Worm (Caenorhabditis elegans) whole organism, L1 larva: ENCODE data around the gene C31C9.7.

ENCODE experiments used
- C34B4.2 ChIP-seq: sonication (generic microtip); optimal IDR thresholded peaks from 2 replicates; lab custom pipeline; 2017; ENCODE audit warnings: mild to moderate bottlenecking, missing genetic modification characterization, missing compliant biosample characterization
- blmp-1 ChIP-seq: fragments of 150-350 bp; optimal IDR thresholded peaks from 2 replicates; lab custom pipeline; 2014; ENCODE audit warnings: missing biosample characterization, missing genetic modification characterization
- ceh-90 ChIP-seq: sonication (generic microtip); optimal IDR thresholded peaks from 2 replicates; lab custom pipeline; 2016; ENCODE audit warnings: missing genetic modification characterization, missing compliant biosample characterization
- ces-1 ChIP-seq: fragments of 150-350 bp; optimal IDR thresholded peaks from 2 replicates; lab custom pipeline; 2014; ENCODE audit warnings: missing biosample characterization, missing genetic modification reagents, missing genetic modification characterization
- efl-1 ChIP-seq, 4 experiments: fragments of 150-350 bp; optimal IDR thresholded peaks in 3 of 4; peaks in 1 of 4; 1 replicate in 1 of 4; 2 replicates in 3 of 4; lab custom pipeline; 2014; ENCODE audit warnings: missing biosample characterization in 2 of 4, missing genetic modification characterization in 2 of 4, missing genetic modification reagents in 2 of 4
- egl-13 ChIP-seq: sonication (generic microtip); optimal IDR thresholded peaks from 2 replicates; lab custom pipeline; 2016; ENCODE audit warnings: missing genotype, missing genetic modification reagents, missing genetic modification characterization, missing compliant biosample characterization
- egl-27 ChIP-seq, 2 experiments: fragments of 150-350 bp in 1 of 2; sonication (generic microtip); optimal IDR thresholded peaks; 3 replicates each; lab custom pipeline; 2017 to 2018; ENCODE audit warnings: missing biosample characterization in 2 of 2, missing genetic modification characterization in 2 of 2, missing genetic modification reagents in 2 of 2
- elt-3 ChIP-seq, 6 experiments: fragments of 150-350 bp in 1 of 6; sonication (generic microtip); optimal IDR thresholded peaks; 2 replicates each; lab custom pipeline; 2017 to 2018; ENCODE audit warnings: missing biosample characterization in 6 of 6, missing genetic modification characterization in 6 of 6, inconsistent platforms in 1 of 6
- fkh-4 ChIP-seq: sonication (generic microtip); optimal IDR thresholded peaks from 2 replicates; lab custom pipeline; 2016; ENCODE audit warnings: missing compliant biosample characterization, missing genetic modification characterization, borderline replicate concordance
- fkh-8 ChIP-seq: sonication (generic microtip); optimal IDR thresholded peaks from 2 replicates; lab custom pipeline; 2016; ENCODE audit warnings: mild to moderate bottlenecking, missing genetic modification characterization, missing compliant biosample characterization
- fos-1 ChIP-seq: fragments of 150-350 bp; optimal IDR thresholded peaks from 2 replicates; lab custom pipeline; 2014; ENCODE audit warnings: missing biosample characterization, missing genetic modification characterization
- grh-1 ChIP-seq: fragments of 200-800 bp; sonication (Bioruptor generic); IDR thresholded peaks from 2 replicates; pipeline ENCODE4 v1.3.6; 2022; ENCODE audit warnings: missing genetic modification reagents, missing genetic modification characterization, missing compliant biosample characterization
- hpl-2 ChIP-seq: fragments of 150-350 bp; optimal IDR thresholded peaks from 2 replicates; lab custom pipeline; 2014; ENCODE audit warnings: missing biosample characterization, missing genetic modification reagents, missing genetic modification characterization
- isw-1 ChIP-seq: fragments of 200-800 bp; sonication (Bioruptor generic); IDR thresholded peaks from 2 replicates; pipeline ENCODE4 v1.3.6; 2022; ENCODE audit warnings: missing genetic modification characterization, missing compliant biosample characterization
- lin-13 ChIP-seq: fragments of 150-350 bp; optimal IDR thresholded peaks from 2 replicates; lab custom pipeline; 2014; ENCODE audit warnings: missing biosample characterization, missing genetic modification reagents, missing genetic modification characterization
- lin-14 ChIP-seq: fragments of 200-800 bp; sonication (Bioruptor generic); optimal IDR thresholded peaks from 2 replicates; lab custom pipeline; 2018; ENCODE audit warnings: mild to moderate bottlenecking, missing genetic modification characterization, moderate library complexity, missing compliant biosample characterization
- lin-35 ChIP-seq, 2 experiments: fragments of 150-350 bp; optimal IDR thresholded peaks; 2 replicates each; lab custom pipeline; 2014; ENCODE audit warnings: missing biosample characterization in 2 of 2, missing genetic modification characterization in 2 of 2, missing genetic modification reagents in 2 of 2
- lir-3 ChIP-seq: sonication (generic microtip); optimal IDR thresholded peaks from 2 replicates; lab custom pipeline; 2016; ENCODE audit warnings: mild to moderate bottlenecking, missing genetic modification characterization, moderate library complexity, missing compliant biosample characterization; ENCODE audit not compliant: poor library complexity
- lsy-2 ChIP-seq, 2 experiments: fragments of 150-350 bp; optimal IDR thresholded peaks; 2 replicates each; lab custom pipeline; 2014; ENCODE audit warnings: missing biosample characterization in 2 of 2, missing genetic modification characterization in 2 of 2
- mdl-1 ChIP-seq, 2 experiments: fragments of 150-350 bp; optimal IDR thresholded peaks; 2 replicates each; lab custom pipeline; 2014 to 2017; ENCODE audit warnings: missing biosample characterization in 2 of 2, missing genetic modification characterization in 2 of 2, inconsistent platforms in 1 of 2
- nhr-12 ChIP-seq: sonication (generic microtip); optimal IDR thresholded peaks from 2 replicates; lab custom pipeline; 2017; ENCODE audit warnings: missing biosample characterization, missing genetic modification characterization
- nhr-19 ChIP-seq: fragments of 200-800 bp; sonication (Bioruptor generic); conservative IDR thresholded peaks from 2 replicates; pipeline ENCODE4 v1.3.6; 2022; ENCODE audit warnings: missing genetic modification characterization, missing compliant biosample characterization
- nhr-20 ChIP-seq: sonication (generic microtip); optimal IDR thresholded peaks from 2 replicates; lab custom pipeline; 2016; ENCODE audit warnings: mild to moderate bottlenecking, missing genetic modification characterization, missing compliant biosample characterization
- nhr-28 ChIP-seq: fragments of 150-350 bp; optimal IDR thresholded peaks from 2 replicates; lab custom pipeline; 2014; ENCODE audit warnings: missing biosample characterization, missing genetic modification characterization
- nhr-47 ChIP-seq: sonication (generic microtip); optimal IDR thresholded peaks from 2 replicates; lab custom pipeline; 2016; ENCODE audit warnings: mild to moderate bottlenecking, missing genetic modification characterization, moderate library complexity, missing compliant biosample characterization
- nhr-71 ChIP-seq: sonication (generic microtip); optimal IDR thresholded peaks from 2 replicates; lab custom pipeline; 2016; ENCODE audit warnings: mild to moderate bottlenecking, missing genetic modification characterization, moderate library complexity, missing compliant biosample characterization
- nhr-77 ChIP-seq: fragments of 150-350 bp; optimal IDR thresholded peaks from 2 replicates; lab custom pipeline; 2014; ENCODE audit warnings: missing biosample characterization, missing genetic modification characterization
- nhr-85 ChIP-seq: sonication (generic microtip); peaks from one replicate; lab custom pipeline; 2016; ENCODE audit warnings: missing genetic modification characterization, inconsistent platforms, missing compliant biosample characterization
- nhr-90 ChIP-seq: sonication (generic microtip); optimal IDR thresholded peaks from 2 replicates; lab custom pipeline; 2016; ENCODE audit warnings: mild to moderate bottlenecking, missing genetic modification characterization, missing compliant biosample characterization; ENCODE audit not compliant: poor library complexity
- pax-3 ChIP-seq: fragments of 200-800 bp; sonication (Bioruptor generic); optimal IDR thresholded peaks from 2 replicates; lab custom pipeline; 2018; ENCODE audit warnings: mild to moderate bottlenecking, missing genetic modification characterization, moderate library complexity, missing compliant biosample characterization
- pqm-1 ChIP-seq: sonication (generic microtip); optimal IDR thresholded peaks from 3 replicates; lab custom pipeline; 2017; ENCODE audit warnings: missing biosample characterization, missing genetic modification characterization
- skn-1 ChIP-seq: fragments of 150-350 bp; optimal IDR thresholded peaks from 2 replicates; lab custom pipeline; 2014; ENCODE audit warnings: missing biosample characterization, missing genetic modification characterization
- snpc-4 ChIP-seq: fragments of 150-350 bp; optimal IDR thresholded peaks from 2 replicates; lab custom pipeline; 2014; ENCODE audit warnings: missing biosample characterization, missing genetic modification characterization
- snu-23 ChIP-seq: sonication (generic microtip); optimal IDR thresholded peaks from 2 replicates; lab custom pipeline; 2016; ENCODE audit warnings: missing genetic modification characterization, missing compliant biosample characterization
- sptf-1 ChIP-seq: fragments of 150-350 bp; optimal IDR thresholded peaks from 2 replicates; lab custom pipeline; 2014; ENCODE audit warnings: missing biosample characterization, missing genetic modification characterization
- sup-37 ChIP-seq: fragments of 200-800 bp; sonication (Bioruptor generic); optimal IDR thresholded peaks from 2 replicates; lab custom pipeline; 2018; ENCODE audit warnings: mild to moderate bottlenecking, missing genetic modification characterization, missing compliant biosample characterization
- swsn-7 ChIP-seq: sonication (generic microtip); optimal IDR thresholded peaks from 2 replicates; lab custom pipeline; 2016; ENCODE audit warnings: missing genetic modification characterization, missing compliant biosample characterization
- tbx-2 ChIP-seq: sonication (generic microtip); optimal IDR thresholded peaks from 2 replicates; lab custom pipeline; 2016; ENCODE audit warnings: missing genetic modification characterization, missing compliant biosample characterization
- tlp-1 ChIP-seq: fragments of 150-350 bp; optimal IDR thresholded peaks from 2 replicates; lab custom pipeline; 2014; ENCODE audit warnings: missing biosample characterization, missing genetic modification characterization
- unc-130 ChIP-seq: fragments of 150-350 bp; optimal IDR thresholded peaks from 2 replicates; lab custom pipeline; 2017; ENCODE audit warnings: missing biosample characterization, missing genetic modification characterization, inconsistent platforms
- unc-62 ChIP-seq: fragments of 150-350 bp; optimal IDR thresholded peaks from 2 replicates; lab custom pipeline; 2014; ENCODE audit warnings: missing biosample characterization, missing genetic modification reagents, missing genetic modification characterization
- unc-86 ChIP-seq: sonication (generic microtip); optimal IDR thresholded peaks from 2 replicates; lab custom pipeline; 2016; ENCODE audit warnings: missing genetic modification characterization, missing compliant biosample characterization
- ztf-4 ChIP-seq: fragments of 150-350 bp; optimal IDR thresholded peaks from 2 replicates; lab custom pipeline; 2014; ENCODE audit warnings: missing biosample characterization, missing genetic modification characterization

Gene C31C9.7

DNA sequence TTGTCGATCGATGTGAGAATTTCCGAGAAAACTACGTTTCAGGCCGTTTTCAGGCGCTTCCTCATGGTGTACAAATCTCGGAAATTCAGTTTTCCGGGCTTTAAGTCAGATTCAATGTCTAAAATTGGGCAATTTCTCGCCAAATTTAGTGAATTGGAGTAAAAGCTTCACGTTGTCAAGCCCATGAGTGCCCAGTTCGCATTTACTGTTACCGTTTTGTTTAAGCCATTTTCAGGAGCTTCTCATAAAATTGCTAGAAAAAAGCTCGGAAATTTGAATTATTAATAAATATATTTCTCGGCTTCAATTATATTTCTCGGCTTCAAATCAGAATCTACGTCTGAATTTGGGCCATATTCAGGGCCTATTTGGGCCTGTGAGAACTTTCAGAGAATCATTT lies 9.0 kb downstream of the C31C9.7 start:
- no peak for TF ChIP-seq sptf-1
- no peak for TF ChIP-seq swsn-7 (tag; lab: Kevin White, UChicago)
- TF ChIP-seq skn-1 (tag; lab: Kevin White, UChicago), result no peak
- TF ChIP-seq nhr-28, result no peak
- TF ChIP-seq isw-1 (GFP tag; lab: Robert Waterston, UW), result no peak
- no peak for TF ChIP-seq nhr-20 (tag; lab: Kevin White, UChicago)
- no peak for TF ChIP-seq ceh-90 (tag; lab: Kevin White, UChicago)
- TF ChIP-seq pqm-1, result no peak
- TF ChIP-seq pax-3 (tag; lab: Kevin White, UChicago), result no peak
- no peak for TF ChIP-seq sup-37 (GFP tag; lab: Kevin White, UChicago)
- TF ChIP-seq egl-13, result no peak
- no peak for TF ChIP-seq nhr-90 (tag; lab: Kevin White, UChicago)
- no peak for TF ChIP-seq unc-62 (GFP tag; lab: Kevin White, UChicago)
- TF ChIP-seq hpl-2 (GFP tag; lab: Kevin White, UChicago), result no peak
- TF ChIP-seq egl-27 (tag; optimal IDR thresholded peaks at IDR 0.05; lab: Kevin White, UChicago), result no peak

DNA sequence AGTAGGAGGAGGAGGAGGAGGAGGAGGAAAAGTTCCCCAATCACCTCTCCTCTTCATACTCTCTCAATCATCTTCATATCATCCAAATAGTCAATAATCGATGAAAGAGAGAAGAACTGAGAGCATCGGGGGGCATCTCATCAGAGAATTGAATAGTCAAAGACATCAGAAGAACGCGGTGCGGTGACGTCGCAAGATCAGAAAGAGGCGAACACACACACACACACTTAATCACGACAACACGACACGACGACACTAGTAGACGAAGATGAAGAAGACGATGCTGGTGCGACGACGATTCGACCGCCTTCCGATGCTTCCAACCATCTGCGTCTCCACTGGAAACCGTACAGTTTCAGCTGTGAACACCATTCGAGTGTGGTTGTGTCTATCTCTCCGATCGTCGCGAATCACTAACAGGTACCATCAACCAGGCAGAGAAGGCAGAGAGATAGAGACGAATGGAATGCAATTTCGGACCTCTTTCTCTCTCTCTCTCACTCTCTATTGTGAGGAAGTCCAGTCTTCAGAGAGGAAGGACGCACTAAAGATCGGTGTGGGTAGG lies 9.7 kb downstream of the C31C9.7 start:
- TF ChIP-seq lin-13 (no peak), lin-35 (GFP tag; optimal IDR thresholded peaks at IDR 0.05; lab: Kevin White, UChicago) (peak in 1 of 2 experiments; percentile 54), nhr-77 (tag; lab: Kevin White, UChicago) (no peak), elt-3 (tag; optimal IDR thresholded peaks at IDR 0.05; lab: Kevin White, UChicago) (peak in 5 of 6 experiments; percentile 19 to 60 (median 41)), fkh-8 (tag; lab: Kevin White, UChicago) (no peak), lir-3 (tag; lab: Kevin White, UChicago) (no peak), fos-1 (no peak), swsn-7 (tag; lab: Kevin White, UChicago) (no peak), lsy-2 (tag; optimal IDR thresholded peaks at IDR 0.05; lab: Kevin White, UChicago) (peak in 1 of 2 experiments; percentile 65), tbx-2 (tag; lab: Kevin White, UChicago) (peak; percentile 70), nhr-12 (tag; lab: Kevin White, UChicago) (no peak), blmp-1 (tag; lab: Kevin White, UChicago) (peak; percentile 57), nhr-20 (tag; lab: Kevin White, UChicago) (peak; percentile 74), snpc-4 (tag; lab: Kevin White, UChicago) (no peak), nhr-28 (no peak), nhr-85 (peak; percentile 98), egl-27 (tag; optimal IDR thresholded peaks at IDR 0.05; lab: Kevin White, UChicago) (no peak), C34B4.2 (tag; lab: Kevin White, UChicago) (no peak), ztf-4 (no peak), nhr-90 (tag; lab: Kevin White, UChicago) (peak; percentile 64), snu-23 (GFP tag; lab: Kevin White, UChicago) (peak; percentile 63), nhr-71 (tag; lab: Kevin White, UChicago) (peak; percentile 79), efl-1 (optimal IDR thresholded peaks at IDR 0.05; lab: Kevin White, UChicago) (no peak), efl-1 (GFP tag; optimal IDR thresholded peaks at IDR 0.05 in 1 of 2; lab: Kevin White, UChicago) (peak in 1 of 2 experiments; percentile 20), unc-130 (tag; lab: Kevin White, UChicago) (no peak), nhr-47 (tag; lab: Kevin White, UChicago) (peak; percentile 40), ces-1 (GFP tag; lab: Kevin White, UChicago) (no peak), egl-13 (no peak), fkh-4 (no peak), tlp-1 (tag; lab: Kevin White, UChicago) (no peak), mdl-1 (tag; optimal IDR thresholded peaks at IDR 0.05; lab: Kevin White, UChicago) (peak in 1 of 2 experiments; percentile 25), unc-86 (tag; lab: Kevin White, UChicago) (no peak), lin-14 (GFP tag; lab: Kevin White, UChicago) (peak; percentile 67), grh-1 (GFP tag; lab: Robert Waterston, UW) (peak; percentile 44; the same call in 1 of the 2 replicates), nhr-19 (peak; percentile 51; the same call in 1 of the 2 replicates), sup-37 (GFP tag; lab: Kevin White, UChicago) (no peak)
